Worm (Caenorhabditis elegans) whole organism, mixed stage, embryonic: ENCODE data around the gene C18D4.6.

Experiments used
- blmp-1 ChIP-seq: fragments of 150-350 bp; optimal IDR thresholded peaks from 2 replicates; lab custom pipeline; 2014; ENCODE audit warnings: missing biosample characterization, missing genetic modification characterization
- ceh-43 ChIP-seq: fragments of 200-800 bp; sonication (Bioruptor generic); optimal IDR thresholded peaks from 2 replicates; lab custom pipeline; 2018; ENCODE audit warnings: mild to moderate bottlenecking, missing genetic modification characterization, moderate library complexity, missing compliant biosample characterization
- ces-1 ChIP-seq: fragments of 150-350 bp; optimal IDR thresholded peaks from 2 replicates; lab custom pipeline; 2014; ENCODE audit warnings: missing biosample characterization, missing genetic modification reagents, missing genetic modification characterization
- elt-1 ChIP-seq: sonication (generic microtip); optimal IDR thresholded peaks from 2 replicates; lab custom pipeline; 2017; ENCODE audit warnings: missing genetic modification characterization, mild to moderate bottlenecking, missing compliant biosample characterization, antibody characterized with exemption, moderate library complexity, borderline replicate concordance; ENCODE audit not compliant: insufficient read depth
- flh-1 ChIP-seq: fragments of 200-800 bp; sonication (Bioruptor generic); optimal IDR thresholded peaks from 2 replicates; lab custom pipeline; 2018; ENCODE audit warnings: mild to moderate bottlenecking, missing genetic modification characterization, moderate library complexity, missing compliant biosample characterization
- hlh-1 ChIP-seq: fragments of 150-350 bp; optimal IDR thresholded peaks from 2 replicates; lab custom pipeline; 2014; ENCODE audit warnings: missing biosample characterization, missing genetic modification reagents, missing genetic modification characterization
- lsy-2 ChIP-seq: fragments of 150-350 bp; optimal IDR thresholded peaks from 2 replicates; lab custom pipeline; 2014; ENCODE audit warnings: missing biosample characterization, missing genetic modification characterization
- mab-5 ChIP-seq: fragments of 150-350 bp; optimal IDR thresholded peaks from 2 replicates; lab custom pipeline; 2014; ENCODE audit warnings: missing biosample characterization, missing genetic modification characterization
- nhr-12 ChIP-seq: fragments of 150-350 bp; optimal IDR thresholded peaks from 2 replicates; lab custom pipeline; 2014; ENCODE audit warnings: missing biosample characterization, missing genetic modification characterization
- nhr-237 ChIP-seq: fragments of 150-350 bp; optimal IDR thresholded peaks from 2 replicates; lab custom pipeline; 2014; ENCODE audit warnings: missing biosample characterization, missing genetic modification characterization
- nhr-28 ChIP-seq: fragments of 150-350 bp; optimal IDR thresholded peaks from 2 replicates; lab custom pipeline; 2014; ENCODE audit warnings: missing biosample characterization, missing genetic modification characterization
- nhr-76 ChIP-seq: sonication (generic microtip); optimal IDR thresholded peaks from 2 replicates; lab custom pipeline; 2017; ENCODE audit warnings: missing biosample characterization, missing genetic modification characterization
- unc-39 ChIP-seq: fragments of 150-350 bp; optimal IDR thresholded peaks from 2 replicates; lab custom pipeline; 2014; ENCODE audit warnings: missing biosample characterization, missing genetic modification characterization
- ztf-11 ChIP-seq: fragments of 150-350 bp; optimal IDR thresholded peaks from 2 replicates; lab custom pipeline; 2014; ENCODE audit warnings: missing biosample characterization, missing genetic modification characterization

- TF ChIP-seq ces-1 = no peak
- TF ChIP-seq nhr-28 (tag; lab: Kevin White, UChicago) = no peak
- TF ChIP-seq nhr-237 (tag; lab: Kevin White, UChicago) = no peak
- no peak for TF ChIP-seq flh-1
- TF ChIP-seq mab-5 = no peak
- no peak for TF ChIP-seq lsy-2 (tag; lab: Kevin White, UChicago)
- TF ChIP-seq ceh-43 (GFP tag; lab: Kevin White, UChicago) = no peak
- no peak for TF ChIP-seq unc-39 (tag; lab: Kevin White, UChicago)
- no peak for TF ChIP-seq blmp-1 (tag; lab: Kevin White, UChicago)
- no peak for TF ChIP-seq hlh-1
- TF ChIP-seq ztf-11 (tag; lab: Kevin White, UChicago) = no peak
- TF ChIP-seq nhr-12 (tag; lab: Kevin White, UChicago) = no peak
- no peak for TF ChIP-seq elt-1 (tag; lab: Kevin White, UChicago)
- TF ChIP-seq nhr-76 (tag; lab: Kevin White, UChicago) = no peak
Measured at ce11 chrV:17538279-17538896, at the start of gene C18D4.6.
